Fruit fly (Drosophila melanogaster) Kc167 (cell line): Measurements from ENCODE around the gene UQCR-6.4L.

Experiments
- Myc ChIP-seq: fragments of >200 bp; optimal IDR thresholded peaks from 2 replicates; lab custom pipeline; 2017; ENCODE audit warnings: missing external identifiers
- Sin3A ChIP-seq: fragments of >200 bp; optimal IDR thresholded peaks from 2 replicates; lab custom pipeline; 2018; ENCODE audit warnings: missing external identifiers
- h ChIP-seq: fragments of >200 bp; optimal IDR thresholded peaks from 3 replicates; lab custom pipeline; 2018; ENCODE audit warnings: missing external identifiers
- insv ChIP-seq: fragments of >200 bp; optimal IDR thresholded peaks from 3 replicates; lab custom pipeline; 2018; ENCODE audit warnings: missing external identifiers
- psq ChIP-seq: fragments of >200 bp; optimal IDR thresholded peaks from 2 replicates; lab custom pipeline; 2017; ENCODE audit warnings: missing external identifiers
- ttk ChIP-seq: sonication (Bioruptor generic); optimal IDR thresholded peaks from 2 replicates; lab custom pipeline; 2017; ENCODE audit warnings: missing external identifiers

Gene UQCR-6.4L

dm6 chr3L:16594922-16595518 lies 28.5 kb downstream of the UQCR-6.4L start, which contains the start of the genes spd-2 and Apl:
Gene spd-2, minus strand, starts transcription at chr3L:16595014.
Gene Apl, plus strand, starts transcription at chr3L:16595181.
- TF ChIP-seq Myc, result no peak

dm6 chr3L:16602736-16603144 lies 36.2 kb downstream of the UQCR-6.4L start, which contains the start of gene Arts:
Gene Arts, plus strand, starts transcription at chr3L:16602851.
- no peak for TF ChIP-seq h

- TF ChIP-seq Sin3A (lab: Kevin White, UChicago), result no peak
- no peak for TF ChIP-seq Myc
- no peak for TF ChIP-seq psq (lab: Kevin White, UChicago)
- no peak for TF ChIP-seq h
- TF ChIP-seq ttk (lab: Kevin White, UChicago), result no peak
- no peak for TF ChIP-seq insv (lab: Kevin White, UChicago)
These were observed 42.6 kb downstream of the UQCR-6.4L start, which contains the start of gene CG4098 for dm6 chr3L:16609120-16609519. Gene CG4098, minus strand, starts transcription at chr3L:16609347.

dm6 chr3L:16610201-16610600 lies 43.7 kb downstream of the UQCR-6.4L start, which contains the start of gene Prosbeta6:
Gene Prosbeta6, minus strand, starts transcription at chr3L:16610418.
- TF ChIP-seq psq (lab: Kevin White, UChicago), result no peak
- TF ChIP-seq h, result no peak
- TF ChIP-seq ttk (lab: Kevin White, UChicago), result no peak
- TF ChIP-seq insv (lab: Kevin White, UChicago), result no peak
- TF ChIP-seq Sin3A (lab: Kevin White, UChicago), result no peak
- TF ChIP-seq Myc, result no peak

DNA sequence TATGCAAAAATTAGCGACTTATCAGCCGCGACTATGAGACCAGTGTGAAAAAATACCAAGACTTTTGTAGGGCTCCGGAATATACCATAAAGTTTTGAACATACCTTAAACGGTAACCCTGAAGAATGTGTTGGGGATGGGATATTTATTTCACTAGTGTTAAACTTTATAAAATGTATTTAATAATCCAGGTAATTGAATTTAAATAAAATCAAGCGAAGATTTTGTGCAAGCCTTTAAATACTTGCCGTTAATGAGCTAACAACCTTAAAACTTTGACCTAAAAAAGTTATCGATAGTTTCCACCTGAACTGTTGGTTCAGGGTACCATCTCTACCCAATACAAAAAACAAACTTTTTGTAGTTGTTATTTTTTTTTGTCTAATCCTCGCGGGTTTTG lies 45.6 kb downstream of the UQCR-6.4L start, which contains the start of gene CG4101:
Gene CG4101, plus strand, starts transcription at position 335 of the 400 bp plus-strand sequence.
- TF ChIP-seq insv (lab: Kevin White, UChicago), result no peak
- no peak for TF ChIP-seq Sin3A (lab: Kevin White, UChicago)
- TF ChIP-seq psq (lab: Kevin White, UChicago), result no peak
- no peak for TF ChIP-seq h
- TF ChIP-seq ttk (lab: Kevin White, UChicago), result no peak

DNA sequence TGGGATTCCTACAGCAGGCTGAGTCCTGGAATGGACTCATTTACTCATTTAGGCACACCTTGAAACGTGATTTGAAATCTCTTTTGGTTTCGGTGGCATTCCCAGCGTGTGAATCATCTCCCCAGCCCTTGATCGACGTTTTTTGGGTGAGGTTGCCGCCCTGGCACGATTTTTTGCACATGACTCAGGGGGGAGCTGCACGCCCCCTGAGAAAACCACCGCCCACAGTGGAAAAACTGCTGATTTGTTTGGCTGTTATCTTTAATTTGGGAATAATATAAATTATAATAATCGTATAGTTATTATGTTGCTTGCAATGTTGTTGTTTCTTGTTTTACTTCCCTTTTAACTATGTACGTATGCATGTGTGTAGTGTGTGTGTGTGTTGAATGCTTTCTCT lies 46.4 kb downstream of the UQCR-6.4L start:
- no peak for TF ChIP-seq insv (lab: Kevin White, UChicago)
- TF ChIP-seq Sin3A (lab: Kevin White, UChicago), result no peak
- TF ChIP-seq psq (lab: Kevin White, UChicago), result no peak
- TF ChIP-seq h, result no peak
- no peak for TF ChIP-seq Myc
- TF ChIP-seq ttk (lab: Kevin White, UChicago), result no peak

DNA sequence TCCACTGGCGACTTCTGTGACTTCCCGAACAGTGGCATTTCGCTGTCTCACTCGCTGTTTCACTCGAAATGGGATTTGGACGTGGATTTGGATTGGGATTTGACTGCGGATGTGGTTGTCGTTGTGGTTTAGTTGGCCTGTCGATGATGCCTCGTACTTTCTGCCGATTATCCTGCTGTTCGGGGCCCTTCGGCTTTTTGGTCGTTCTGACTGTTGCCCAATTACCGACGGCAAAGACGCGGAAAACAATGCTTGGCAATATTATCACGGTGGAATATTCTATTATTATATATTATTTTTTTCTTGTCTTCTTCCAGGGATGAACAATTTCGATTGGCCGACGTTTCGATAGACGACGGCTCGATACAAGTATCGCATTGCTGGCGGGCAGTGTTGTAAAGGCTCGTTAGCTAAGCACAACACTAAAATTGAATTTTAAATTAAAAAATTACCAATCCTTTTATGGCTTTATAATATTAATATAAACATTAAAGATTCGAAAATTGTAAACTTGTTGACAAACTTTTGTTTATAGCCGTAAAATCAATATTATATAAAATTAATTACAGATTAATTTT lies 48.7 kb downstream of the UQCR-6.4L start, which contains the start of gene Mo25:
Gene Mo25, minus strand, starts transcription at position 341 of the 578 bp plus-strand sequence.
- TF ChIP-seq Sin3A (lab: Kevin White, UChicago) (no peak), psq (lab: Kevin White, UChicago) (no peak), insv (lab: Kevin White, UChicago) (no peak), Myc (no peak), h (no peak), ttk (lab: Kevin White, UChicago) (no peak)
